Fruit fly (Drosophila melanogaster) whole organism, embryonic: ENCODE results near the gene CG42553.

Source experiments
- Awh ChIP-seq: fragments of 200-800 bp; sonication (Bioruptor generic); IDR thresholded peaks from 2 replicates; pipeline ENCODE4, ENCODE4 v1.3.6; 2022; ENCODE audit warnings: missing biosample characterization, missing genetic modification characterization
- Bgb ChIP-seq: fragments of 200-800 bp; sonication (Bioruptor generic); IDR thresholded peaks from 2 replicates; pipeline ENCODE4 v1.3.6; 2022; ENCODE audit warnings: missing biosample characterization, missing genetic modification characterization; ENCODE audit not compliant: partially characterized antibody
- CG11085 ChIP-seq: fragments of 200-800 bp; sonication (Bioruptor generic); IDR thresholded peaks from 2 replicates; pipeline ENCODE4 v1.3.6; 2022; ENCODE audit warnings: missing biosample characterization, missing genetic modification characterization
- CG11696 ChIP-seq: fragments of 200-800 bp; sonication (Bioruptor generic); IDR thresholded peaks from 2 replicates; pipeline ENCODE4 v1.3.6; 2022; ENCODE audit warnings: missing biosample characterization, missing genetic modification characterization
- CG12071 ChIP-seq: fragments of 200-800 bp; sonication (Bioruptor generic); optimal IDR thresholded peaks from 3 replicates; lab custom pipeline; 2018; ENCODE audit warnings: missing biosample characterization, mild to moderate bottlenecking, missing genetic modification characterization
- CG12104 ChIP-seq: fragments of 200-800 bp; sonication (Bioruptor generic); optimal IDR thresholded peaks from 3 replicates; lab custom pipeline; 2016; ENCODE audit warnings: missing biosample characterization, missing genetic modification characterization
- CG1602 ChIP-seq: fragments of 200-800 bp; sonication (Bioruptor generic); optimal IDR thresholded peaks from 3 replicates; lab custom pipeline; 2016; ENCODE audit warnings: missing biosample characterization, missing genetic modification characterization
- CG1647 ChIP-seq: fragments of 200-800 bp; sonication (Bioruptor generic); optimal IDR thresholded peaks from 3 replicates; lab custom pipeline; 2016; ENCODE audit warnings: missing biosample characterization, missing genetic modification characterization
- CG17328 ChIP-seq: fragments of 200-800 bp; sonication (Bioruptor generic); IDR thresholded peaks from 2 replicates; pipeline ENCODE4 v1.3.6; 2022; ENCODE audit warnings: missing biosample characterization, missing genetic modification characterization
- CG2199 ChIP-seq: fragments of 200-800 bp; sonication (Bioruptor generic); IDR thresholded peaks from 3 replicates; pipeline ENCODE4 v1.3.6; 2022; ENCODE audit warnings: missing biosample characterization, missing genetic modification characterization
- CG2712 ChIP-seq: fragments of 200-800 bp; optimal IDR thresholded peaks from 3 replicates; lab custom pipeline; 2019; ENCODE audit warnings: missing biosample characterization, mild to moderate bottlenecking, missing genetic modification characterization, moderate library complexity
- CG3065 ChIP-seq: fragments of 200-800 bp; sonication (Bioruptor generic); optimal IDR thresholded peaks from 2 replicates; lab custom pipeline; 2016; ENCODE audit warnings: missing biosample characterization, missing genetic modification characterization
- CG31388 ChIP-seq: fragments of 200-800 bp; sonication (Bioruptor generic); optimal IDR thresholded peaks from 2 replicates; lab custom pipeline; 2016; ENCODE audit warnings: missing biosample characterization, missing genetic modification characterization
- CG3847 ChIP-seq: fragments of 200-800 bp; sonication (Bioruptor generic); IDR thresholded peaks from 2 replicates; pipeline ENCODE4 v1.3.6; 2022; ENCODE audit warnings: missing biosample characterization, missing genetic modification characterization
- CG4328 ChIP-seq: fragments of 200-800 bp; sonication (Bioruptor generic); optimal IDR thresholded peaks from 3 replicates; lab custom pipeline; 2017; ENCODE audit warnings: missing biosample characterization, missing genetic modification reagents, missing genetic modification characterization
- CG4360 ChIP-seq: fragments of 200-800 bp; sonication (Bioruptor generic); IDR thresholded peaks from 2 replicates; pipeline ENCODE4 v1.3.6; 2022; ENCODE audit warnings: missing biosample characterization, missing genetic modification characterization
- CG5180 ChIP-seq: fragments of 200-800 bp; sonication (Bioruptor generic); optimal IDR thresholded peaks from 3 replicates; lab custom pipeline; 2017; ENCODE audit warnings: missing biosample characterization, missing genetic modification characterization, mild to moderate bottlenecking, moderate library complexity, missing genetic modification reagents
- CG7372 ChIP-seq: fragments of 200-800 bp; sonication (Bioruptor generic); IDR thresholded peaks from 2 replicates; pipeline ENCODE4 v1.3.6; 2022; ENCODE audit warnings: missing biosample characterization, missing genetic modification characterization
- CG7839 ChIP-seq: fragments of 200-800 bp; sonication (Bioruptor generic); optimal IDR thresholded peaks from 3 replicates; lab custom pipeline; 2018; ENCODE audit warnings: missing biosample characterization, mild to moderate bottlenecking, missing genetic modification characterization, moderate library complexity
- CG8388 ChIP-seq: fragments of 200-800 bp; sonication (Bioruptor generic); optimal IDR thresholded peaks from 2 replicates; lab custom pipeline; 2019; ENCODE audit warnings: missing biosample characterization, mild to moderate bottlenecking, missing genetic modification characterization, moderate library complexity
- CHES-1-like ChIP-seq: fragments of 200-800 bp; sonication (Bioruptor generic); optimal IDR thresholded peaks from 2 replicates; lab custom pipeline; 2016; ENCODE audit warnings: missing biosample characterization, missing genetic modification characterization
- Dp ChIP-seq: fragments of 200-800 bp; sonication (Bioruptor generic); optimal IDR thresholded peaks from 2 replicates; lab custom pipeline; 2018; ENCODE audit warnings: missing biosample characterization, mild to moderate bottlenecking, missing genetic modification characterization, moderate library complexity
- ERR ChIP-seq: fragments of 200-800 bp; sonication (Bioruptor generic); optimal IDR thresholded peaks from 2 replicates; lab custom pipeline; 2016; ENCODE audit warnings: missing biosample characterization, missing genetic modification characterization
- Gug ChIP-seq: fragments of 200-800 bp; sonication (Bioruptor generic); IDR thresholded peaks from 4 replicates; pipeline ENCODE4 v1.3.6; 2022; ENCODE audit warnings: missing biosample characterization, missing genetic modification characterization
- Hand ChIP-seq: fragments of 200-800 bp; sonication (Bioruptor generic); optimal IDR thresholded peaks from 2 replicates; lab custom pipeline; 2017; ENCODE audit warnings: mild to moderate bottlenecking, missing biosample characterization, missing genetic modification reagents, missing genetic modification characterization
- MTF-1 ChIP-seq: fragments of 200-800 bp; sonication (Bioruptor generic); optimal IDR thresholded peaks from 2 replicates; lab custom pipeline; 2018; ENCODE audit warnings: missing biosample characterization, mild to moderate bottlenecking, missing genetic modification characterization, borderline replicate concordance
- Med ChIP-seq: fragments of 200-800 bp; sonication (Bioruptor generic); peaks from one replicate; lab custom pipeline; 2016; ENCODE audit warnings: missing biosample characterization, missing genetic modification characterization, mild to moderate bottlenecking, inconsistent platforms, moderate library complexity
- NC2β ChIP-seq: fragments of 200-800 bp; sonication (Bioruptor generic); optimal IDR thresholded peaks from 2 replicates; lab custom pipeline; 2016; ENCODE audit warnings: missing biosample characterization, missing genetic modification characterization
- Oaz ChIP-seq: fragments of 200-800 bp; sonication (Bioruptor generic); IDR thresholded peaks from 2 replicates; pipeline ENCODE4 v1.3.6; 2022; ENCODE audit warnings: missing biosample characterization, missing genetic modification characterization
- Tbp ChIP-seq: fragments of >200 bp; optimal IDR thresholded peaks from 2 replicates; lab custom pipeline; 2018; ENCODE audit warnings: missing biosample characterization, missing genetic modification characterization
- amos ChIP-seq: fragments of 200-800 bp; sonication (Bioruptor generic); IDR thresholded peaks from 2 replicates; pipeline ENCODE4 v1.3.6; 2022; ENCODE audit warnings: missing biosample characterization, missing genetic modification characterization; ENCODE audit not compliant: partially characterized antibody
- br ChIP-seq: fragments of >200 bp; optimal IDR thresholded peaks from 2 replicates; lab custom pipeline; 2017
- btn ChIP-seq: fragments of 200-800 bp; sonication (Bioruptor generic); optimal IDR thresholded peaks from 2 replicates; lab custom pipeline; 2016; ENCODE audit warnings: missing biosample characterization, missing genetic modification characterization
- da ChIP-seq: fragments of 200-800 bp; sonication (Bioruptor generic); optimal IDR thresholded peaks from 2 replicates; lab custom pipeline; 2016; ENCODE audit warnings: missing biosample characterization, missing genetic modification characterization
- emc ChIP-seq: fragments of 200-800 bp; sonication (Bioruptor generic); optimal IDR thresholded peaks from 2 replicates; lab custom pipeline; 2016; ENCODE audit warnings: missing biosample characterization, missing genetic modification characterization
- eve ChIP-seq, 2 experiments: fragments of >200 bp; optimal IDR thresholded peaks; 2 replicates each; lab custom pipeline; 2017; ENCODE audit warnings: missing biosample characterization in 2 of 2, missing genetic modification characterization in 2 of 2
- ewg ChIP-seq: fragments of 200-800 bp; sonication (Bioruptor generic); optimal IDR thresholded peaks from 3 replicates; lab custom pipeline; 2017; ENCODE audit warnings: mild to moderate bottlenecking, missing biosample characterization, missing genetic modification reagents, missing genetic modification characterization
- fu2 ChIP-seq: fragments of 200-800 bp; sonication (Bioruptor generic); optimal IDR thresholded peaks from 2 replicates; lab custom pipeline; 2016; ENCODE audit warnings: missing biosample characterization, missing genetic modification characterization
- jing ChIP-seq: fragments of 200-800 bp; sonication (Bioruptor generic); optimal IDR thresholded peaks from 2 replicates; lab custom pipeline; 2018; ENCODE audit warnings: missing biosample characterization, mild to moderate bottlenecking, missing genetic modification characterization
- pita ChIP-seq: fragments of 200-800 bp; sonication (Bioruptor generic); optimal IDR thresholded peaks from 2 replicates; lab custom pipeline; 2017; ENCODE audit warnings: missing biosample characterization, mild to moderate bottlenecking, missing genetic modification characterization
- pum ChIP-seq: fragments of 200-800 bp; sonication (Bioruptor generic); optimal IDR thresholded peaks from 2 replicates; lab custom pipeline; 2016; ENCODE audit warnings: missing biosample characterization, missing genetic modification characterization
- sim ChIP-seq: fragments of 200-800 bp; sonication (Bioruptor generic); IDR thresholded peaks from 2 replicates; pipeline ENCODE4 v1.3.6; 2022; ENCODE audit warnings: missing biosample characterization, missing genetic modification characterization
- sisA ChIP-seq: fragments of 200-800 bp; sonication (Bioruptor generic); IDR thresholded peaks from 2 replicates; pipeline ENCODE4 v1.3.6; 2022; ENCODE audit warnings: missing biosample characterization, missing genetic modification characterization
- sna ChIP-seq: fragments of 200-800 bp; sonication (Bioruptor generic); IDR thresholded peaks from 2 replicates; pipeline ENCODE4 v1.3.6; 2022; ENCODE audit warnings: missing biosample characterization, missing genetic modification characterization; ENCODE audit not compliant: partially characterized antibody
- so ChIP-seq: fragments of 200-800 bp; sonication (Bioruptor generic); IDR thresholded peaks from 3 replicates; pipeline ENCODE4 v1.3.6; 2022; ENCODE audit warnings: missing biosample characterization, missing genetic modification characterization
- tna ChIP-seq: fragments of 200-800 bp; sonication (Bioruptor generic); IDR thresholded peaks from 2 replicates; pipeline ENCODE4 v1.3.6; 2022; ENCODE audit warnings: missing biosample characterization, missing genetic modification characterization; ENCODE audit not compliant: partially characterized antibody
- trh ChIP-seq: fragments of 200-800 bp; sonication (Bioruptor generic); optimal IDR thresholded peaks from 2 replicates; lab custom pipeline; 2016; ENCODE audit warnings: missing biosample characterization, missing genetic modification characterization
- tx ChIP-seq: fragments of 200-800 bp; sonication (Bioruptor generic); optimal IDR thresholded peaks from 2 replicates; lab custom pipeline; 2016; ENCODE audit warnings: missing biosample characterization, missing genetic modification characterization
- zen ChIP-seq: fragments of 200-800 bp; sonication (Bioruptor generic); optimal IDR thresholded peaks from 3 replicates; lab custom pipeline; 2018; ENCODE audit warnings: missing biosample characterization, mild to moderate bottlenecking, missing genetic modification characterization, moderate library complexity
- zf30C ChIP-seq: fragments of 200-800 bp; sonication (Bioruptor generic); optimal IDR thresholded peaks from 3 replicates; lab custom pipeline; 2018; ENCODE audit warnings: missing biosample characterization, mild to moderate bottlenecking, missing genetic modification characterization

CG42553 gene

DNA sequence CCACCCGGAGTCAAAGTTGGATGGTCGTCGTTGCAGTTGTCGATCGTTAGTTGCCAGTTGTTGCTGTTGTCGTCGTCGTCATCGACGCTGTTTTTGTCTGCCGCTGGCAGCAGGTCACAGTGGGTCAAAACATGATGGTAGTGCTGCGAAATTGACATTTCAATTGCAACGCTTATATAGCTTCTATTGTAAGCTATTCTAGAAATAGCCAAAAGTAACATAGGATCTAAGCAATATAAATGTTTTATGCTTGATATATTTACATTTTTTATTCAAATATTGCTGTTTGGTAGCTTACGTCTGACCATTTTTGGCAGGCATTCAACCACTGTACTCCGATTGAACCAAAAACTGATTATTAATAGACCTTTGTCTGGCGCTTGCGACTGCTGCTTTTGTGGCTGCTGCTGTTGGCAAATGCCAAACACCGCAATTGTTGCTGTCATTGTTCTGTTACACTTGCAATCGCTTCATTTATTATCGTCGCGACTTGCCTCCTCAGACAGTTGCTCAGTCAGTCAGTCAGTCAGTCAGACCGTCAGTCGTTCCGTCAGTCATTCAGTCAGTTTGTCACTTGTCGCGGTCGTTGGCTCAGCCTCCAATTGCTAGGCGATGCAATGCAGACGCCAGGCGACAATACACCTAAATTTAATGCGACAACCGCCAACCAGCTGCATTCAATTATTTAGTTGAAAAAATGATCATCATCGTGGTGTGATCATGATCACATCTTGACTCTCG is 42.5 kb upstream of the CG42553 start (continued):
- TF ChIP-seq CG3065 (GFP tag; lab: Kevin White, UChicago) (no peak), CHES-1-like (GFP tag; lab: Kevin White, UChicago) (peak; percentile 36), CG3847 (peak; percentile 36; the same call in 1 of the 2 replicates), CG7839 (tag; lab: Kevin White, UChicago) (peak; percentile 65), CG4360 (GFP tag; lab: Robert Waterston, UW) (peak; percentile 58), pita (GFP tag; lab: Kevin White, UChicago) (no peak), CG11085 (GFP tag; lab: Robert Waterston, UW) (no peak), CG1602 (peak; percentile 44), Gug (peak; percentile 34; the same call in 1 of the 4 replicates), CG1647 (GFP tag; lab: Kevin White, UChicago) (no peak), amos (no peak), Med (GFP tag; lab: Kevin White, UChicago) (peak; percentile 85), trh (GFP tag; lab: Kevin White, UChicago) (no peak), Bgb (GFP tag; lab: Robert Waterston, UW) (peak; percentile 53; the same call in 1 of the 2 replicates), CG12071 (peak; percentile 25), Oaz (peak; percentile 34; the same call in 1 of the 2 replicates), jing (GFP tag; lab: Kevin White, UChicago) (peak; percentile 44), Dp (GFP tag; lab: Kevin White, UChicago) (no peak), CG17328 (GFP tag; lab: Robert Waterston, UW) (peak; percentile 73), CG8388 (GFP tag; lab: Kevin White, UChicago) (peak; percentile 69), Hand (GFP tag; lab: Kevin White, UChicago) (no peak), tna (GFP tag; lab: Robert Waterston, UW) (peak; percentile 22; the same call in 1 of the 2 replicates), Awh (GFP tag; lab: Robert Waterston, UW) (no peak; the same call in 1 of the 2 replicates), so (0 out of 3 replicates have a peak, but pooled peaks have one; percentile 32), ERR (no peak), sim (GFP tag; lab: Robert Waterston, UW) (no peak), ewg (peak; percentile 30), CG5180 (GFP tag; lab: Kevin White, UChicago) (peak; percentile 38), NC2β (peak; percentile 41), CG31388 (no peak), CG4328 (GFP tag; lab: Kevin White, UChicago) (no peak), CG12104 (no peak), fu2 (GFP tag; lab: Kevin White, UChicago) (no peak), CG2712 (tag; lab: Kevin White, UChicago) (peak; percentile 81), MTF-1 (GFP tag; lab: Kevin White, UChicago) (peak; percentile 26), btn (no peak), Tbp (no peak), eve (GFP tag; optimal IDR thresholded peaks at IDR 0.05; lab: Kevin White, UChicago) (peak in 1 of 2 experiments; percentile 78), emc (no peak), zen (tag; lab: Kevin White, UChicago) (no peak), zf30C (GFP tag; lab: Kevin White, UChicago) (no peak), CG7372 (GFP tag; lab: Robert Waterston, UW) (0 out of 2 replicates have a peak, but pooled peaks have one; percentile 26), sisA (GFP tag; lab: Robert Waterston, UW) (peak; percentile 56; the same call in 1 of the 2 replicates), tx (GFP tag; lab: Kevin White, UChicago) (no peak), CG11696 (GFP tag; lab: Robert Waterston, UW) (no peak), CG2199 (GFP tag; lab: Robert Waterston, UW) (peak; percentile 40; the same call in 1 of the 3 replicates), br (lab: Kevin White, UChicago) (no peak), pum (GFP tag; lab: Kevin White, UChicago) (peak; percentile 15), sna (GFP tag; lab: Robert Waterston, UW) (peak; percentile 63; the same call in 1 of the 2 replicates), da (GFP tag; lab: Kevin White, UChicago) (no peak)
